Fruit fly (Drosophila melanogaster) whole organism, wandering third instar larva: Measurements from ENCODE around the gene Sgt.

Experiments used
- Abd-B ChIP-seq: fragments of >200 bp; optimal IDR thresholded peaks from 2 replicates; lab custom pipeline; 2017; ENCODE audit warnings: missing biosample characterization, missing genetic modification characterization
- CG32264 ChIP-seq: fragments of 200-800 bp; sonication (Bioruptor generic); optimal IDR thresholded peaks from 2 replicates; lab custom pipeline; 2016; ENCODE audit warnings: missing biosample characterization, missing genetic modification characterization
- CG9705 ChIP-seq: fragments of 200-800 bp; sonication (Bioruptor generic); optimal IDR thresholded peaks from 2 replicates; lab custom pipeline; 2018; ENCODE audit warnings: missing biosample characterization, mild to moderate bottlenecking, missing genetic modification characterization
- CrebA ChIP-seq: fragments of 200-800 bp; sonication (Bioruptor generic); optimal IDR thresholded peaks from 2 replicates; lab custom pipeline; 2016; ENCODE audit warnings: missing biosample characterization, mild to moderate bottlenecking, missing genetic modification characterization, borderline replicate concordance
- Dfd ChIP-seq: fragments of >200 bp; optimal IDR thresholded peaks from 2 replicates; lab custom pipeline; 2017; ENCODE audit warnings: missing biosample characterization, missing genetic modification characterization
- Dif ChIP-seq: fragments of 200-275, 200-300 bp; sonication (Bioruptor generic); optimal IDR thresholded peaks from 2 replicates; lab custom pipeline; 2018; ENCODE audit warnings: missing biosample characterization, missing genetic modification characterization; ENCODE audit not compliant: partially characterized antibody
- GATAd ChIP-seq: sonication (Bioruptor generic); optimal IDR thresholded peaks from 2 replicates; lab custom pipeline; 2016; ENCODE audit warnings: missing biosample characterization, missing genetic modification characterization
- HLH106 ChIP-seq: fragments of 200-800 bp; optimal IDR thresholded peaks from 3 replicates; lab custom pipeline; 2019; ENCODE audit warnings: missing biosample characterization, mild to moderate bottlenecking, missing genetic modification characterization, moderate library complexity
- Hr78 ChIP-seq: fragments of >200 bp; optimal IDR thresholded peaks from 2 replicates; lab custom pipeline; 2017; ENCODE audit warnings: missing biosample characterization, missing genetic modification characterization
- Hr83 ChIP-seq: fragments of 200-300 bp; sonication (Bioruptor generic); optimal IDR thresholded peaks from 2 replicates; lab custom pipeline; 2016; ENCODE audit warnings: missing biosample characterization, mild to moderate bottlenecking, missing genetic modification characterization, moderate library complexity; ENCODE audit not compliant: poor library complexity, severe bottlenecking
- Jra ChIP-seq: sonication (Bioruptor generic); optimal IDR thresholded peaks from 2 replicates; lab custom pipeline; 2016; ENCODE audit warnings: missing biosample characterization, missing genetic modification characterization
- Mio ChIP-seq: sonication (Bioruptor generic); optimal IDR thresholded peaks from 2 replicates; lab custom pipeline; 2016; ENCODE audit warnings: missing biosample characterization, missing genetic modification characterization
- Myc ChIP-seq: fragments of >200 bp; optimal IDR thresholded peaks from 2 replicates; lab custom pipeline; 2017
- N ChIP-seq: fragments of >200 bp; optimal IDR thresholded peaks from 2 replicates; lab custom pipeline; 2018; ENCODE audit warnings: missing biosample characterization, missing external identifiers, missing genetic modification characterization
- OdsH ChIP-seq: fragments of 200-800 bp; sonication (Bioruptor generic); optimal IDR thresholded peaks from 2 replicates; lab custom pipeline; 2016; ENCODE audit warnings: missing biosample characterization, mild to moderate bottlenecking, missing genetic modification characterization
- Rel ChIP-seq, 2 experiments: fragments of 200-800 bp; sonication (Bioruptor generic) in 1 of 2; optimal IDR thresholded peaks; 2 replicates in 1 of 2; 3 replicates in 1 of 2; lab custom pipeline; 2016 to 2019; ENCODE audit warnings: mild to moderate bottlenecking in 2 of 2, missing biosample characterization in 2 of 2, missing genetic modification characterization in 2 of 2, moderate library complexity in 1 of 2
- Sp1 ChIP-seq: fragments of 200-800 bp; sonication (Bioruptor generic); optimal IDR thresholded peaks from 3 replicates; lab custom pipeline; 2019; ENCODE audit warnings: missing biosample characterization, mild to moderate bottlenecking, missing genetic modification characterization, moderate library complexity
- br ChIP-seq: fragments of 200-800 bp; sonication (Bioruptor generic); optimal IDR thresholded peaks from 2 replicates; lab custom pipeline; 2016; ENCODE audit warnings: missing biosample characterization, missing genetic modification characterization
- brk ChIP-seq: fragments of 200-800 bp; sonication (Bioruptor generic); optimal IDR thresholded peaks from 2 replicates; lab custom pipeline; 2016; ENCODE audit warnings: missing biosample characterization, mild to moderate bottlenecking, missing genetic modification characterization
- dl ChIP-seq, 2 experiments: fragments of 175-275, 200-275 bp in 1 of 2; fragments of 200-275 bp in 1 of 2; sonication (Bioruptor generic); optimal IDR thresholded peaks; lab custom pipeline; 2018; ENCODE audit warnings: mild to moderate bottlenecking in 2 of 2, missing biosample characterization in 2 of 2, missing genetic modification characterization in 2 of 2, moderate library complexity in 2 of 2; ENCODE audit not compliant: partially characterized antibody in 2 of 2, insufficient read depth in 1 of 2
- dmrt93B ChIP-seq: fragments of 200-800 bp; sonication (Bioruptor generic); optimal IDR thresholded peaks from 2 replicates; lab custom pipeline; 2018; ENCODE audit warnings: missing biosample characterization, mild to moderate bottlenecking, missing genetic modification characterization
- dsf ChIP-seq: sonication (Bioruptor generic); optimal IDR thresholded peaks from 2 replicates; lab custom pipeline; 2016; ENCODE audit warnings: missing biosample characterization, missing genetic modification characterization, borderline replicate concordance
- ey ChIP-seq: fragments of 200-800 bp; sonication (Bioruptor generic); optimal IDR thresholded peaks from 2 replicates; lab custom pipeline; 2016; ENCODE audit warnings: missing biosample characterization, missing genetic modification characterization
- foxo ChIP-seq, 2 experiments: fragments of 200-800 bp; sonication (Bioruptor generic); optimal IDR thresholded peaks; 2 replicates in 1 of 2; 3 replicates in 1 of 2; lab custom pipeline; 2016 to 2017; ENCODE audit warnings: missing biosample characterization in 2 of 2, missing genetic modification characterization in 2 of 2
- fru ChIP-seq: fragments of 200-800 bp; sonication (Bioruptor generic); optimal IDR thresholded peaks from 3 replicates; lab custom pipeline; 2016; ENCODE audit warnings: missing biosample characterization, mild to moderate bottlenecking, missing genetic modification characterization
- h ChIP-seq: fragments of 200-800 bp; sonication (Bioruptor generic); optimal IDR thresholded peaks from 3 replicates; lab custom pipeline; 2016; ENCODE audit warnings: missing biosample characterization, mild to moderate bottlenecking, missing genetic modification characterization
- jim ChIP-seq: fragments of 175-275, 200-325 bp; sonication (Bioruptor generic); optimal IDR thresholded peaks from 2 replicates; lab custom pipeline; 2016; ENCODE audit warnings: missing biosample characterization, mild to moderate bottlenecking, missing genetic modification characterization
- lola ChIP-seq: fragments of >200 bp; optimal IDR thresholded peaks from 2 replicates; lab custom pipeline; 2017; ENCODE audit warnings: missing biosample characterization, missing genetic modification characterization
- pan ChIP-seq: fragments of >200 bp; optimal IDR thresholded peaks from 2 replicates; lab custom pipeline; 2017
- psq ChIP-seq: fragments of 200-800 bp; sonication (Bioruptor generic); optimal IDR thresholded peaks from 3 replicates; lab custom pipeline; 2017; ENCODE audit warnings: missing biosample characterization, mild to moderate bottlenecking, missing genetic modification characterization, moderate library complexity
- rgr ChIP-seq: fragments of 200-800 bp; sonication (Bioruptor generic); optimal IDR thresholded peaks from 3 replicates; lab custom pipeline; 2016; ENCODE audit warnings: missing biosample characterization, mild to moderate bottlenecking, missing genetic modification characterization
- sage ChIP-seq: fragments of 200-800 bp; sonication (Bioruptor generic); optimal IDR thresholded peaks from 2 replicates; lab custom pipeline; 2016; ENCODE audit warnings: missing biosample characterization, mild to moderate bottlenecking, missing genetic modification characterization
- sv ChIP-seq: fragments of 200-800 bp; sonication (Bioruptor generic); optimal IDR thresholded peaks from 3 replicates; lab custom pipeline; 2016; ENCODE audit warnings: missing biosample characterization, missing genetic modification characterization
- tai ChIP-seq: sonication (Bioruptor generic); optimal IDR thresholded peaks from 2 replicates; lab custom pipeline; 2016; ENCODE audit warnings: missing biosample characterization, missing genetic modification characterization
- usp ChIP-seq: fragments of >200 bp; optimal IDR thresholded peaks from 2 replicates; lab custom pipeline; 2017; ENCODE audit warnings: missing biosample characterization, missing genetic modification characterization
- woc ChIP-seq: sonication (Bioruptor generic); optimal IDR thresholded peaks from 2 replicates; lab custom pipeline; 2016; ENCODE audit warnings: missing biosample characterization, mild to moderate bottlenecking, missing genetic modification characterization

Gene Sgt

DNA sequence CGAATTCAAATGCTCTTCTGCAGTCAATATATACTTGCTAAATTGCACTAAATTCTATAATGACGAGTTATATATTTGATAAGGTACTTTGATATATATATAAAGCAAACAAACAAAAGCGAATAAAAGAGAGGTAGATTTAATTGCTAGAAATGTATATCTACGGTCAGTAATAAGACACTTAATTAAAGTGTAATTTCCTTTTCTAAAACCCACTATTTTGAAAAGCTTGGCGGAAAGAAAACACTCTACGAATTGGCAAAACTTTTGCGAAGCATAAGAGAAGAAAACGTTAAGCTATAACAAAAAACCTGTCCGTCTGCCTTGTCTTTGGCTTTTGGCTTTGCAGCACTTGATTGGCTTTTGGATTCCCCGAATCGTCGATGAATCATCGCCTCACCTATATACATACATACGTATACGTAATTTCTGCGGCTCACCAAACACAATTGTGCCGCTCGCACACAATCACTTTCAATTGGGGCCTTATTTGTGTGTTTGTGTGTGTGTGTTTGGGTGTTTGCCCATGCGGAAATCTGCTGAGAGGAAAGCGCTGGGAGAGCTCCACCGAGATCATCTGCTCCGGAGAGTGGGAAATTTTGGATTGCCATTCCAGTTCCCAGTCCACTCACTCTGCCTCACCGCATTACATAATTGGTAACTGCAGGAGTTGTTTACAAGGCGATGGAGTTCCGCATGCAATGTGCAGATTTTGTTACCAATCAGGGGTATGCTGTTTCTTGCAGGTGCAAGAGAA lies 40.6 kb upstream of the Sgt start:
- TF ChIP-seq Hr83 = no peak
- peak; percentile 50 to 71 for TF ChIP-seq dl (GFP tag; optimal IDR thresholded peaks at IDR 0.05; lab: Kevin White, UChicago; ENCODE audit: insufficient read depth in 1 of 2, partially characterized antibody in 2 of 2)
- TF ChIP-seq CG32264 (GFP tag; lab: Kevin White, UChicago) = no peak
- no peak for TF ChIP-seq Rel (GFP tag; optimal IDR thresholded peaks at IDR 0.05; lab: Kevin White, UChicago)
- TF ChIP-seq Rel (tag; optimal IDR thresholded peaks at IDR 0.05; lab: Kevin White, UChicago) = peak; percentile 93
- no peak for TF ChIP-seq HLH106
- no peak for TF ChIP-seq CrebA
- TF ChIP-seq Dif (GFP tag; lab: Kevin White, UChicago) = peak; percentile 69
- TF ChIP-seq Sp1 (GFP tag; lab: Kevin White, UChicago) = no peak
- no peak for TF ChIP-seq Abd-B (GFP tag; lab: Kevin White, UChicago)
- TF ChIP-seq Jra = peak; percentile 1
- no peak for TF ChIP-seq sage (GFP tag; lab: Kevin White, UChicago)
- TF ChIP-seq dmrt93B (GFP tag; lab: Kevin White, UChicago) = no peak
- TF ChIP-seq Dfd (GFP tag; lab: Kevin White, UChicago) = no peak
- TF ChIP-seq, all 38 proteins: peak for 4

dm6 chr2L:17431359-17431675 lies 40.1 kb upstream of the Sgt start:
- TF ChIP-seq rgr (GFP tag; lab: Kevin White, UChicago) (peak; percentile 66), jim (GFP tag; lab: Kevin White, UChicago) (no peak), OdsH (GFP tag; lab: Kevin White, UChicago) (peak; percentile 68), Dfd (GFP tag; lab: Kevin White, UChicago) (no peak), HLH106 (no peak), foxo (GFP tag; optimal IDR thresholded peaks at IDR 0.05; lab: Kevin White, UChicago) (peak in 1 of 2 experiments; percentile 73), dmrt93B (GFP tag; lab: Kevin White, UChicago) (no peak), dsf (no peak), pan (lab: Kevin White, UChicago) (no peak), CG32264 (GFP tag; lab: Kevin White, UChicago) (no peak), fru (GFP tag; lab: Kevin White, UChicago) (peak; percentile 77), CrebA (no peak), tai (GFP tag; lab: Kevin White, UChicago) (peak; percentile 46), GATAd (GFP tag; lab: Kevin White, UChicago) (no peak), sage (GFP tag; lab: Kevin White, UChicago) (no peak), Mio (GFP tag; lab: Kevin White, UChicago) (no peak), Hr78 (GFP tag; lab: Kevin White, UChicago) (no peak), Jra (no peak), ey (GFP tag; lab: Kevin White, UChicago) (peak; percentile 49), CG9705 (GFP tag; lab: Kevin White, UChicago) (no peak), Myc (lab: Kevin White, UChicago) (no peak), lola (GFP tag; lab: Kevin White, UChicago) (no peak), Dif (GFP tag; lab: Kevin White, UChicago) (no peak), psq (GFP tag; lab: Kevin White, UChicago) (peak; percentile 24), sv (GFP tag; lab: Kevin White, UChicago) (no peak), N (no peak), brk (GFP tag; lab: Kevin White, UChicago) (peak; percentile 39), dl (GFP tag; optimal IDR thresholded peaks at IDR 0.05; lab: Kevin White, UChicago; ENCODE audit: insufficient read depth in 1 of 2, partially characterized antibody in 2 of 2) (no peak), br (GFP tag; lab: Kevin White, UChicago) (peak; percentile 39), woc (GFP tag; lab: Kevin White, UChicago) (peak; percentile 58), h (GFP tag; lab: Kevin White, UChicago) (peak; percentile 69), usp (GFP tag; lab: Kevin White, UChicago) (no peak), Hr83 (no peak)
